Worm (Caenorhabditis elegans) whole organism, L4/young adult: ENCODE data around the gene fem-2.

Experiments
- dao-5 ChIP-seq: sonication (generic microtip); optimal IDR thresholded peaks from 2 replicates; lab custom pipeline; 2016; ENCODE audit warnings: missing genotype, missing genetic modification characterization, moderate library complexity, missing compliant biosample characterization
- him-1 ChIP-seq: sonication (generic microtip); optimal IDR thresholded peaks from 2 replicates; lab custom pipeline; 2016; ENCODE audit warnings: missing genotype, missing genetic modification reagents, missing genetic modification characterization, missing compliant biosample characterization

DNA sequence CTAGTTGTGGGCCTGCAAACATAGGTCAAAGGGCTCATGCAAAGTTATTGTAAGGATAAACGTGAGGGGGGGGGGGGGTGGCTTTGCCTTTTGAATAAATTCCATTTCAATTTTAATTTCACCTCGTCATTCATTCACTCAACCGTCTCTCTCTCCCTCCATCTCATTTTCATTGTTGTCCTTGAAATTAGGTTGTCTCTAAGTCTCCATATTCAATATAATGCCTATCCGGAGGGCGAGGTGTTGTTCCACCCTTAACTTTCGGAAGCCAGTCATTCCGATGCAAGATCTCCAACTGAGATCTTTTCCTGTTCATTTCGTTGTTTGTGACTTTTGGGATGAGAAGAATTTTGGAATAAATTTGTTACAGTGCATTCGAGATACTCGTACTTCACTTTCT, 22.8 kb upstream of the fem-2 start:
- TF ChIP-seq him-1 (no peak), dao-5 (tag; lab: Kevin White, UChicago) (no peak)
